Worm (Caenorhabditis elegans) whole organism, L1 larva: ENCODE data around the gene R09B5.11.

Source experiments
- C04F5.9 ChIP-seq: sonication (generic microtip); optimal IDR thresholded peaks from 2 replicates; lab custom pipeline; 2016; ENCODE audit warnings: missing genetic modification characterization, missing compliant biosample characterization
- C34B4.2 ChIP-seq: sonication (generic microtip); optimal IDR thresholded peaks from 2 replicates; lab custom pipeline; 2017; ENCODE audit warnings: mild to moderate bottlenecking, missing genetic modification characterization, missing compliant biosample characterization
- Y116A8C.19 ChIP-seq: sonication (generic microtip); optimal IDR thresholded peaks from 2 replicates; lab custom pipeline; 2016; ENCODE audit warnings: missing compliant biosample characterization, missing genetic modification characterization, borderline replicate concordance
- aha-1 ChIP-seq: fragments of 150-350 bp; optimal IDR thresholded peaks from 2 replicates; lab custom pipeline; 2014; ENCODE audit warnings: missing biosample characterization, missing genetic modification characterization
- blmp-1 ChIP-seq: fragments of 150-350 bp; optimal IDR thresholded peaks from 2 replicates; lab custom pipeline; 2014; ENCODE audit warnings: missing biosample characterization, missing genetic modification characterization
- ceh-82 ChIP-seq, 3 experiments: fragments of 150-350 bp in 1 of 3; sonication (generic microtip) in 2 of 3; optimal IDR thresholded peaks; 2 replicates each; lab custom pipeline; 2014 to 2017; ENCODE audit warnings: missing biosample characterization in 3 of 3, missing genetic modification characterization in 3 of 3
- ces-1 ChIP-seq: fragments of 150-350 bp; optimal IDR thresholded peaks from 2 replicates; lab custom pipeline; 2014; ENCODE audit warnings: missing biosample characterization, missing genetic modification reagents, missing genetic modification characterization
- dpl-1 ChIP-seq, 3 experiments: fragments of 150-350 bp in 2 of 3; sonication (generic microtip) in 1 of 3; optimal IDR thresholded peaks; 2 replicates each; lab custom pipeline; 2014 to 2017; ENCODE audit warnings: missing biosample characterization in 3 of 3, missing genetic modification characterization in 3 of 3, missing genetic modification reagents in 3 of 3
- dsc-1 ChIP-seq: sonication (generic microtip); optimal IDR thresholded peaks from 2 replicates; lab custom pipeline; 2016; ENCODE audit warnings: mild to moderate bottlenecking, missing genetic modification characterization, missing compliant biosample characterization
- efl-1 ChIP-seq, 4 experiments: fragments of 150-350 bp; optimal IDR thresholded peaks in 3 of 4; peaks in 1 of 4; 1 replicate in 1 of 4; 2 replicates in 3 of 4; lab custom pipeline; 2014; ENCODE audit warnings: missing biosample characterization in 2 of 4, missing genetic modification characterization in 2 of 4, missing genetic modification reagents in 2 of 4
- efl-3 ChIP-seq: fragments of 200-800 bp; sonication (Bioruptor generic); optimal IDR thresholded peaks from 2 replicates; lab custom pipeline; 2018; ENCODE audit warnings: mild to moderate bottlenecking, missing genetic modification characterization, missing compliant biosample characterization
- egl-13 ChIP-seq: sonication (generic microtip); optimal IDR thresholded peaks from 2 replicates; lab custom pipeline; 2016; ENCODE audit warnings: missing genotype, missing genetic modification reagents, missing genetic modification characterization, missing compliant biosample characterization
- egl-27 ChIP-seq, 2 experiments: fragments of 150-350 bp in 1 of 2; sonication (generic microtip); optimal IDR thresholded peaks; 3 replicates each; lab custom pipeline; 2017 to 2018; ENCODE audit warnings: missing biosample characterization in 2 of 2, missing genetic modification characterization in 2 of 2, missing genetic modification reagents in 2 of 2
- elt-2 ChIP-seq: sonication (generic microtip); optimal IDR thresholded peaks from 2 replicates; lab custom pipeline; 2016; ENCODE audit warnings: missing genetic modification characterization, mild to moderate bottlenecking, inconsistent platforms, missing compliant biosample characterization, missing genetic modification reagents
- elt-3 ChIP-seq, 6 experiments: fragments of 150-350 bp in 1 of 6; sonication (generic microtip); optimal IDR thresholded peaks; 2 replicates each; lab custom pipeline; 2017 to 2018; ENCODE audit warnings: missing biosample characterization in 6 of 6, missing genetic modification characterization in 6 of 6, inconsistent platforms in 1 of 6
- ets-5 ChIP-seq: fragments of 200-800 bp; sonication (Bioruptor generic); IDR thresholded peaks from 2 replicates; pipeline ENCODE4 v1.3.6; 2022; ENCODE audit warnings: missing genetic modification characterization, missing compliant biosample characterization
- fkh-10 ChIP-seq: sonication (generic microtip); optimal IDR thresholded peaks from 2 replicates; lab custom pipeline; 2017; ENCODE audit warnings: missing biosample characterization, missing genetic modification reagents, missing genetic modification characterization
- fkh-4 ChIP-seq: sonication (generic microtip); optimal IDR thresholded peaks from 2 replicates; lab custom pipeline; 2016; ENCODE audit warnings: missing compliant biosample characterization, missing genetic modification characterization, borderline replicate concordance
- fos-1 ChIP-seq: fragments of 150-350 bp; optimal IDR thresholded peaks from 2 replicates; lab custom pipeline; 2014; ENCODE audit warnings: missing biosample characterization, missing genetic modification characterization
- hlh-17 ChIP-seq: fragments of 200-800 bp; sonication (Bioruptor generic); optimal IDR thresholded peaks from 2 replicates; lab custom pipeline; 2018; ENCODE audit warnings: missing genetic modification characterization, mild to moderate bottlenecking, missing compliant biosample characterization, moderate library complexity, borderline replicate concordance
- hlh-4 ChIP-seq: sonication (generic microtip); optimal IDR thresholded peaks from 2 replicates; lab custom pipeline; 2016; ENCODE audit warnings: mild to moderate bottlenecking, missing genetic modification characterization, missing compliant biosample characterization
- isw-1 ChIP-seq: fragments of 200-800 bp; sonication (Bioruptor generic); IDR thresholded peaks from 2 replicates; pipeline ENCODE4 v1.3.6; 2022; ENCODE audit warnings: missing genetic modification characterization, missing compliant biosample characterization
- lin-14 ChIP-seq: fragments of 200-800 bp; sonication (Bioruptor generic); optimal IDR thresholded peaks from 2 replicates; lab custom pipeline; 2018; ENCODE audit warnings: mild to moderate bottlenecking, missing genetic modification characterization, moderate library complexity, missing compliant biosample characterization
- lin-35 ChIP-seq, 2 experiments: fragments of 150-350 bp; optimal IDR thresholded peaks; 2 replicates each; lab custom pipeline; 2014; ENCODE audit warnings: missing biosample characterization in 2 of 2, missing genetic modification characterization in 2 of 2, missing genetic modification reagents in 2 of 2
- lsy-2 ChIP-seq, 2 experiments: fragments of 150-350 bp; optimal IDR thresholded peaks; 2 replicates each; lab custom pipeline; 2014; ENCODE audit warnings: missing biosample characterization in 2 of 2, missing genetic modification characterization in 2 of 2
- mab-9 ChIP-seq: fragments of 200-800 bp; sonication (Bioruptor generic); IDR thresholded peaks from 2 replicates; pipeline ENCODE4 v1.3.6; 2022; ENCODE audit warnings: missing genetic modification reagents, missing genetic modification characterization, missing compliant biosample characterization
- mef-2 ChIP-seq: fragments of 150-350 bp; optimal IDR thresholded peaks from 2 replicates; lab custom pipeline; 2014; ENCODE audit warnings: missing biosample characterization, missing genetic modification characterization
- mep-1 ChIP-seq: fragments of 150-350 bp; optimal IDR thresholded peaks from 2 replicates; lab custom pipeline; 2014; ENCODE audit warnings: missing biosample characterization, missing genetic modification characterization
- nhr-12 ChIP-seq: sonication (generic microtip); optimal IDR thresholded peaks from 2 replicates; lab custom pipeline; 2017; ENCODE audit warnings: missing biosample characterization, missing genetic modification characterization
- nhr-19 ChIP-seq: fragments of 200-800 bp; sonication (Bioruptor generic); conservative IDR thresholded peaks from 2 replicates; pipeline ENCODE4 v1.3.6; 2022; ENCODE audit warnings: missing genetic modification characterization, missing compliant biosample characterization
- nhr-28 ChIP-seq: fragments of 150-350 bp; optimal IDR thresholded peaks from 2 replicates; lab custom pipeline; 2014; ENCODE audit warnings: missing biosample characterization, missing genetic modification characterization
- nhr-47 ChIP-seq: sonication (generic microtip); optimal IDR thresholded peaks from 2 replicates; lab custom pipeline; 2016; ENCODE audit warnings: mild to moderate bottlenecking, missing genetic modification characterization, moderate library complexity, missing compliant biosample characterization
- nhr-71 ChIP-seq: sonication (generic microtip); optimal IDR thresholded peaks from 2 replicates; lab custom pipeline; 2016; ENCODE audit warnings: mild to moderate bottlenecking, missing genetic modification characterization, moderate library complexity, missing compliant biosample characterization
- nhr-84 ChIP-seq: sonication (generic microtip); optimal IDR thresholded peaks from 2 replicates; lab custom pipeline; 2017; ENCODE audit warnings: missing biosample characterization, missing genetic modification characterization
- nhr-85 ChIP-seq: sonication (generic microtip); peaks from one replicate; lab custom pipeline; 2016; ENCODE audit warnings: missing genetic modification characterization, inconsistent platforms, missing compliant biosample characterization
- pax-3 ChIP-seq: fragments of 200-800 bp; sonication (Bioruptor generic); optimal IDR thresholded peaks from 2 replicates; lab custom pipeline; 2018; ENCODE audit warnings: mild to moderate bottlenecking, missing genetic modification characterization, moderate library complexity, missing compliant biosample characterization
- skn-1 ChIP-seq: fragments of 150-350 bp; optimal IDR thresholded peaks from 2 replicates; lab custom pipeline; 2014; ENCODE audit warnings: missing biosample characterization, missing genetic modification characterization
- sox-4 ChIP-seq: sonication (generic microtip); optimal IDR thresholded peaks from 2 replicates; lab custom pipeline; 2016; ENCODE audit warnings: missing genetic modification characterization, missing compliant biosample characterization
- sup-37 ChIP-seq: fragments of 200-800 bp; sonication (Bioruptor generic); optimal IDR thresholded peaks from 2 replicates; lab custom pipeline; 2018; ENCODE audit warnings: mild to moderate bottlenecking, missing genetic modification characterization, missing compliant biosample characterization
- tbx-2 ChIP-seq: sonication (generic microtip); optimal IDR thresholded peaks from 2 replicates; lab custom pipeline; 2016; ENCODE audit warnings: missing genetic modification characterization, missing compliant biosample characterization
- tlp-1 ChIP-seq: fragments of 150-350 bp; optimal IDR thresholded peaks from 2 replicates; lab custom pipeline; 2014; ENCODE audit warnings: missing biosample characterization, missing genetic modification characterization
- unc-98 ChIP-seq: fragments of 200-800 bp; sonication (Bioruptor generic); IDR thresholded peaks from 2 replicates; pipeline ENCODE4 v1.3.6; 2022; ENCODE audit warnings: missing genetic modification characterization, missing compliant biosample characterization
- vab-15 ChIP-seq: sonication (generic microtip); optimal IDR thresholded peaks from 2 replicates; lab custom pipeline; 2017; ENCODE audit warnings: missing genotype, mild to moderate bottlenecking, missing genetic modification characterization, missing compliant biosample characterization
- xbp-1 ChIP-seq: sonication (generic microtip); optimal IDR thresholded peaks from 2 replicates; lab custom pipeline; 2016; ENCODE audit warnings: missing genetic modification characterization, missing compliant biosample characterization
- zag-1 ChIP-seq: fragments of 150-350 bp; optimal IDR thresholded peaks from 2 replicates; lab custom pipeline; 2014; ENCODE audit warnings: missing biosample characterization, missing genetic modification characterization
- zip-4 ChIP-seq: fragments of 200-800 bp; sonication (Bioruptor generic); optimal IDR thresholded peaks from 2 replicates; lab custom pipeline; 2018; ENCODE audit warnings: mild to moderate bottlenecking, missing genetic modification characterization, moderate library complexity, missing compliant biosample characterization
- ztf-11 ChIP-seq, 2 experiments: sonication (generic microtip); optimal IDR thresholded peaks; 2 replicates each; lab custom pipeline; 2016 to 2017; ENCODE audit warnings: missing genetic modification characterization in 2 of 2, missing biosample characterization in 1 of 2, missing compliant biosample characterization in 1 of 2

The R09B5.11 gene

ce11 chrV:1392900-1393299 lies 46.1 kb upstream of the R09B5.11 start, which contains the start of gene Y75B7AR.1:
TSS of gene Y75B7AR.1 (minus strand) at chrV:1393000.
- TF ChIP-seq lsy-2 (tag; optimal IDR thresholded peaks at IDR 0.05; lab: Kevin White, UChicago) (no peak), zip-4 (GFP tag; lab: Kevin White, UChicago) (no peak), mef-2 (tag; lab: Kevin White, UChicago) (no peak), mep-1 (no peak), fkh-10 (GFP tag; lab: Kevin White, UChicago) (no peak), hlh-4 (tag; lab: Kevin White, UChicago) (no peak), skn-1 (tag; lab: Kevin White, UChicago) (no peak), efl-3 (no peak), xbp-1 (tag; lab: Kevin White, UChicago) (no peak), lin-14 (GFP tag; lab: Kevin White, UChicago) (no peak), lin-35 (GFP tag; optimal IDR thresholded peaks at IDR 0.05; lab: Kevin White, UChicago) (no peak), nhr-47 (tag; lab: Kevin White, UChicago) (no peak), nhr-19 (GFP tag; lab: Robert Waterston, UW) (no peak), zag-1 (tag; lab: Kevin White, UChicago) (no peak), mab-9 (no peak), egl-27 (tag; optimal IDR thresholded peaks at IDR 0.05; lab: Kevin White, UChicago) (no peak), C34B4.2 (no peak), ets-5 (GFP tag; lab: Robert Waterston, UW) (no peak), fos-1 (tag; lab: Kevin White, UChicago) (no peak), hlh-17 (no peak)

ce11 chrV:1408116-1408515 lies 30.9 kb upstream of the R09B5.11 start:
- TF ChIP-seq ztf-11 (tag; optimal IDR thresholded peaks at IDR 0.05; lab: Kevin White, UChicago) (no peak), dsc-1 (tag; lab: Kevin White, UChicago) (peak; percentile 57), sox-4 (tag; lab: Kevin White, UChicago) (peak; percentile 58), elt-2 (no peak), fkh-10 (GFP tag; lab: Kevin White, UChicago) (no peak), nhr-47 (tag; lab: Kevin White, UChicago) (peak; percentile 7)
- TF ChIP-seq, all 84 proteins: peak for 3

ce11 chrV:1410727-1411126 lies 28.3 kb upstream of the R09B5.11 start:
- TF ChIP-seq efl-3 = no peak
- no peak for TF ChIP-seq efl-1 (optimal IDR thresholded peaks at IDR 0.05; lab: Kevin White, UChicago)
- TF ChIP-seq efl-1 (GFP tag; optimal IDR thresholded peaks at IDR 0.05 in 1 of 2; lab: Kevin White, UChicago) = no peak
- TF ChIP-seq sup-37 (GFP tag; lab: Kevin White, UChicago) = no peak
- TF ChIP-seq elt-3 (tag; optimal IDR thresholded peaks at IDR 0.05; lab: Kevin White, UChicago) = no peak
- no peak for TF ChIP-seq egl-27 (tag; optimal IDR thresholded peaks at IDR 0.05; lab: Kevin White, UChicago)
- no peak for TF ChIP-seq nhr-12
- TF ChIP-seq ztf-11 (tag; optimal IDR thresholded peaks at IDR 0.05; lab: Kevin White, UChicago) = no peak
- TF ChIP-seq nhr-47 (tag; lab: Kevin White, UChicago) = peak; percentile 7
- no peak for TF ChIP-seq tlp-1
- TF ChIP-seq aha-1 (tag; lab: Kevin White, UChicago) = no peak
- no peak for TF ChIP-seq Y116A8C.19 (tag; lab: Kevin White, UChicago)
- no peak for TF ChIP-seq unc-98 (GFP tag; lab: Robert Waterston, UW)
- TF ChIP-seq fkh-4 (tag; lab: Kevin White, UChicago) = no peak
- TF ChIP-seq blmp-1 (tag; lab: Kevin White, UChicago) = no peak
- TF ChIP-seq elt-2 = no peak
- no peak for TF ChIP-seq egl-13 (tag; lab: Kevin White, UChicago)
- no peak for TF ChIP-seq vab-15 (tag; lab: Kevin White, UChicago)
- TF ChIP-seq dpl-1 (GFP tag; optimal IDR thresholded peaks at IDR 0.05; lab: Kevin White, UChicago) = no peak
- no peak for TF ChIP-seq skn-1 (tag; lab: Kevin White, UChicago)
- TF ChIP-seq nhr-71 (tag; lab: Kevin White, UChicago) = peak; percentile 17
- no peak for TF ChIP-seq hlh-4 (tag; lab: Kevin White, UChicago)
- no peak for TF ChIP-seq mab-9
- peak; percentile 83 for TF ChIP-seq dsc-1 (tag; lab: Kevin White, UChicago)
- TF ChIP-seq pax-3 = peak; percentile 62
- no peak for TF ChIP-seq nhr-84 (tag; lab: Kevin White, UChicago)
- no peak for TF ChIP-seq nhr-85 (tag; lab: Kevin White, UChicago)
- no peak for TF ChIP-seq tbx-2
- TF ChIP-seq fkh-10 (GFP tag; lab: Kevin White, UChicago) = no peak
- no peak for TF ChIP-seq C04F5.9 (tag; lab: Kevin White, UChicago)
- TF ChIP-seq ces-1 = no peak
- no peak for TF ChIP-seq isw-1 (GFP tag; lab: Robert Waterston, UW)
- peak; percentile 63 for TF ChIP-seq sox-4 (tag; lab: Kevin White, UChicago)
- no peak for TF ChIP-seq ceh-82 (tag; optimal IDR thresholded peaks at IDR 0.05; lab: Kevin White, UChicago)
- no peak for TF ChIP-seq nhr-28 (tag; lab: Kevin White, UChicago)
